Worm (Caenorhabditis elegans) whole organism, L4 larva: ENCODE data around the gene srd-16.

Source experiments
- F37D6.2 ChIP-seq: sonication (generic microtip); optimal IDR thresholded peaks from 2 replicates; lab custom pipeline; 2016; ENCODE audit warnings: mild to moderate bottlenecking, missing genetic modification characterization, missing compliant biosample characterization
- F44E2.7 ChIP-seq: fragments of 200-800 bp; sonication (Bioruptor generic); IDR thresholded peaks from 2 replicates; pipeline ENCODE4 v2.1.2; 2022; ENCODE audit warnings: missing genetic modification characterization, missing compliant biosample characterization
- F49E8.2 ChIP-seq: sonication (generic microtip); optimal IDR thresholded peaks from 2 replicates; lab custom pipeline; 2016; ENCODE audit warnings: missing compliant biosample characterization, mild to moderate bottlenecking, missing genetic modification characterization, borderline replicate concordance
- T20F7.1 ChIP-seq: fragments of 200-800 bp; sonication (Bioruptor generic); optimal IDR thresholded peaks from 2 replicates; lab custom pipeline; 2018; ENCODE audit warnings: mild to moderate bottlenecking, missing genetic modification characterization, missing compliant biosample characterization
- Y48G9A.11 ChIP-seq: fragments of 200-800 bp; sonication (Bioruptor generic); IDR thresholded peaks from 2 replicates; pipeline ENCODE4 v1.3.6; 2022; ENCODE audit warnings: missing genetic modification reagents, missing genetic modification characterization, missing compliant biosample characterization
- Y5F2A.4 ChIP-seq: fragments of 200-800 bp; sonication (Bioruptor generic); optimal IDR thresholded peaks from 2 replicates; lab custom pipeline; 2018; ENCODE audit warnings: mild to moderate bottlenecking, missing genetic modification characterization, missing compliant biosample characterization
- Y75B8A.6 ChIP-seq: fragments of 200-800 bp; sonication (Bioruptor generic); IDR thresholded peaks from 2 replicates; pipeline ENCODE4 v1.3.6; 2022; ENCODE audit warnings: missing genetic modification reagents, missing genetic modification characterization, missing compliant biosample characterization
- aha-1 ChIP-seq: fragments of 150-350 bp; peaks from one replicate; lab custom pipeline; 2014; ENCODE audit warnings: missing biosample characterization, missing genetic modification characterization
- ama-1 ChIP-seq: fragments of 150-350 bp; optimal IDR thresholded peaks from 2 replicates; lab custom pipeline; 2014; ENCODE audit warnings: inconsistent platforms, mixed read lengths
- ceh-28 ChIP-seq: fragments of 150-350 bp; optimal IDR thresholded peaks from 2 replicates; lab custom pipeline; 2014; ENCODE audit warnings: missing biosample characterization, missing genetic modification reagents, missing genetic modification characterization
- ceh-44 ChIP-seq: fragments of 200-800 bp; sonication (Bioruptor generic); IDR thresholded peaks from 2 replicates; pipeline ENCODE4 v1.3.6; 2022; ENCODE audit warnings: missing genetic modification reagents, missing genetic modification characterization, missing compliant biosample characterization
- ceh-82 ChIP-seq: sonication (generic microtip); optimal IDR thresholded peaks from 2 replicates; lab custom pipeline; 2017; ENCODE audit warnings: missing biosample characterization, missing genetic modification characterization
- daf-12 ChIP-seq: fragments of 150-350 bp; optimal IDR thresholded peaks from 2 replicates; lab custom pipeline; 2014; ENCODE audit warnings: missing biosample characterization, missing genetic modification reagents, missing genetic modification characterization
- dmd-6 ChIP-seq: fragments of 200-800 bp; sonication (Bioruptor generic); IDR thresholded peaks from 2 replicates; pipeline ENCODE4 v1.3.6; 2022; ENCODE audit warnings: missing genetic modification reagents, missing genetic modification characterization, missing compliant biosample characterization
- dmd-9 ChIP-seq: fragments of 200-800 bp; sonication (Bioruptor generic); IDR thresholded peaks from 2 replicates; pipeline ENCODE4 v1.3.6; 2022; ENCODE audit warnings: missing genetic modification reagents, missing genetic modification characterization, missing compliant biosample characterization
- duxl-1 ChIP-seq: sonication (generic microtip); optimal IDR thresholded peaks from 2 replicates; lab custom pipeline; 2016; ENCODE audit warnings: mild to moderate bottlenecking, missing genetic modification characterization, moderate library complexity, missing compliant biosample characterization; ENCODE audit not compliant: poor library complexity
- hif-1 ChIP-seq, 2 experiments: sonication (generic microtip); optimal IDR thresholded peaks; 2 replicates each; lab custom pipeline; 2016 to 2017; ENCODE audit warnings: missing compliant biosample characterization in 2 of 2, missing genetic modification characterization in 2 of 2, missing genetic modification reagents in 2 of 2, missing genotype in 2 of 2, mild to moderate bottlenecking in 1 of 2
- hlh-30 ChIP-seq: sonication (generic microtip); optimal IDR thresholded peaks from 2 replicates; lab custom pipeline; 2017; ENCODE audit warnings: antibody characterized with exemption, mild to moderate bottlenecking, missing genetic modification characterization, missing compliant biosample characterization; ENCODE audit not compliant: insufficient read depth
- hmg-1.1 ChIP-seq: fragments of 200-800 bp; sonication (Bioruptor generic); IDR thresholded peaks from 2 replicates; pipeline ENCODE4 v1.3.6; 2022; ENCODE audit warnings: missing genetic modification reagents, missing genetic modification characterization, missing compliant biosample characterization
- jun-1 ChIP-seq: fragments of 150-350 bp; optimal IDR thresholded peaks from 2 replicates; lab custom pipeline; 2014; ENCODE audit warnings: missing biosample characterization, missing genetic modification reagents, missing genetic modification characterization
- lin-13 ChIP-seq: fragments of 150-350 bp; optimal IDR thresholded peaks from 2 replicates; lab custom pipeline; 2014; ENCODE audit warnings: missing biosample characterization, missing genetic modification reagents, missing genetic modification characterization
- madf-9 ChIP-seq: fragments of 200-800 bp; sonication (Bioruptor generic); conservative IDR thresholded peaks from 2 replicates; pipeline ENCODE4 v1.3.6; 2022; ENCODE audit warnings: missing genetic modification reagents, missing genetic modification characterization, missing compliant biosample characterization
- mdt-29 ChIP-seq: fragments of 200-800 bp; sonication (Bioruptor generic); IDR thresholded peaks from 2 replicates; pipeline ENCODE4 v1.3.6; 2022; ENCODE audit warnings: missing genetic modification reagents, missing genetic modification characterization, missing compliant biosample characterization
- mes-2 ChIP-seq: sonication (generic microtip); optimal IDR thresholded peaks from 2 replicates; lab custom pipeline; 2016; ENCODE audit warnings: missing genotype, mild to moderate bottlenecking, missing genetic modification characterization, missing compliant biosample characterization; ENCODE audit not compliant: poor library complexity, severe bottlenecking
- mxl-2 ChIP-seq: fragments of 200-800 bp; sonication (Bioruptor generic); conservative IDR thresholded peaks from 2 replicates; pipeline ENCODE4 v1.3.6; 2022; ENCODE audit warnings: missing genetic modification reagents, missing genetic modification characterization, missing compliant biosample characterization
- mxl-3 ChIP-seq: fragments of 200-800 bp; sonication (Bioruptor generic); optimal IDR thresholded peaks from 2 replicates; lab custom pipeline; 2018; ENCODE audit warnings: mild to moderate bottlenecking, missing genetic modification characterization, missing compliant biosample characterization
- nhr-28 ChIP-seq: fragments of 150-350 bp; optimal IDR thresholded peaks from 2 replicates; lab custom pipeline; 2014; ENCODE audit warnings: missing biosample characterization, missing genetic modification characterization
- pqm-1 ChIP-seq: sonication (generic microtip); optimal IDR thresholded peaks from 2 replicates; lab custom pipeline; 2017; ENCODE audit warnings: missing biosample characterization, missing genetic modification characterization
- sdz-12 ChIP-seq: fragments of 200-800 bp; sonication (Bioruptor generic); optimal IDR thresholded peaks from 2 replicates; lab custom pipeline; 2018; ENCODE audit warnings: mild to moderate bottlenecking, missing genetic modification characterization, missing compliant biosample characterization
- unc-62 ChIP-seq, 3 experiments: fragments of 150-350 bp in 1 of 3; sonication (generic microtip); optimal IDR thresholded peaks in 2 of 3; peaks in 1 of 3; 1 replicate in 1 of 3; 2 replicates in 2 of 3; lab custom pipeline; 2014 to 2017; ENCODE audit warnings: missing biosample characterization in 3 of 3, missing genetic modification characterization in 3 of 3, missing genetic modification reagents in 3 of 3, missing genotype in 1 of 3
- zfp-3 ChIP-seq: fragments of 200-800 bp; sonication (Bioruptor generic); conservative IDR thresholded peaks from 2 replicates; pipeline ENCODE4 v1.3.6; 2022; ENCODE audit warnings: missing genetic modification reagents, missing genetic modification characterization, missing compliant biosample characterization
- zip-2 ChIP-seq: fragments of 150-350 bp; optimal IDR thresholded peaks from 2 replicates; lab custom pipeline; 2014; ENCODE audit warnings: missing biosample characterization, missing genetic modification characterization

srd-16 gene

ce11 chrV:5917707-5918106, 17.9 kb upstream of the srd-16 start, which contains the start of gene lrpr-1 (continued):
- peak; percentile 93 for TF ChIP-seq Y48G9A.11 (GFP tag; lab: Robert Waterston, UW)
- no peak for TF ChIP-seq ceh-28 (tag; lab: Kevin White, UChicago)
- TF ChIP-seq mxl-3 (GFP tag; lab: Kevin White, UChicago), result no peak
- peak; percentile 81 for TF ChIP-seq T20F7.1 (GFP tag; lab: Kevin White, UChicago)
- no peak for TF ChIP-seq ceh-82 (tag; lab: Kevin White, UChicago)
- TF ChIP-seq ceh-44, result 0 out of 2 replicates have a peak, but pooled peaks have one; percentile 18
- 0 out of 2 replicates have a peak, but pooled peaks have one; percentile 49 for TF ChIP-seq mxl-2 (GFP tag; lab: Robert Waterston, UW)
- peak; percentile 91 for TF ChIP-seq dmd-9 (GFP tag; lab: Robert Waterston, UW)
- TF ChIP-seq Y5F2A.4, result no peak
- peak; percentile 30 for TF ChIP-seq jun-1
- peak; percentile 84 for TF ChIP-seq aha-1 (tag; lab: Kevin White, UChicago)
- peak; percentile 38 for TF ChIP-seq duxl-1 (tag; lab: Kevin White, UChicago)
- peak; percentile 12 for TF ChIP-seq lin-13 (GFP tag; lab: Kevin White, UChicago)
- no peak for TF ChIP-seq Y75B8A.6 (GFP tag; lab: Robert Waterston, UW)
- TF ChIP-seq F49E8.2 (tag; lab: Kevin White, UChicago), result peak; percentile 52
- no peak for TF ChIP-seq F37D6.2 (tag; lab: Kevin White, UChicago)
- peak; percentile 52 for TF ChIP-seq hlh-30
- peak; percentile 99 for TF ChIP-seq mes-2 (tag; lab: Kevin White, UChicago)
- TF ChIP-seq mdt-29 (GFP tag; lab: Robert Waterston, UW), result 0 out of 2 replicates have a peak, but pooled peaks have one; percentile 23
- no peak for TF ChIP-seq zip-2 (tag; lab: Kevin White, UChicago)

- TF ChIP-seq nhr-28 (tag; lab: Kevin White, UChicago) (no peak), unc-62 (GFP tag; optimal IDR thresholded peaks at IDR 0.05 in 1 of 2; lab: Kevin White, UChicago) (peak in 1 of 2 experiments; percentile 90), unc-62 (tag; optimal IDR thresholded peaks at IDR 0.05; lab: Kevin White, UChicago) (no peak), lin-13 (GFP tag; lab: Kevin White, UChicago) (no peak)
- TF ChIP-seq, all 104 proteins: peak for 1
These were observed 17.0 kb upstream of the srd-16 start for ce11 chrV:5916862-5917261.

- no peak for TF ChIP-seq hmg-1.1
- no peak for TF ChIP-seq daf-12 (tag; lab: Kevin White, UChicago)
- TF ChIP-seq unc-62 (GFP tag; optimal IDR thresholded peaks at IDR 0.05 in 1 of 2; lab: Kevin White, UChicago), result peak in 1 of 2 experiments; percentile 15
- no peak for TF ChIP-seq unc-62 (tag; optimal IDR thresholded peaks at IDR 0.05; lab: Kevin White, UChicago)
- TF ChIP-seq F44E2.7 (GFP tag; lab: Robert Waterston, UW), result no peak
These were observed 12.6 kb upstream of the srd-16 start, which contains the start of gene C04E6.13 for ce11 chrV:5912426-5912825. Gene C04E6.13, plus strand, starts transcription at chrV:5912726.

- TF ChIP-seq hif-1 (tag; optimal IDR thresholded peaks at IDR 0.05; lab: Kevin White, UChicago) (no peak), pqm-1 (tag; lab: Kevin White, UChicago) (no peak), ama-1 (lab: Kevin White, UChicago) (no peak), madf-9 (GFP tag; lab: Robert Waterston, UW) (no peak), dmd-6 (no peak), hmg-1.1 (no peak), Y48G9A.11 (GFP tag; lab: Robert Waterston, UW) (no peak), zfp-3 (GFP tag; lab: Robert Waterston, UW) (no peak), mes-2 (tag; lab: Kevin White, UChicago) (no peak), aha-1 (tag; lab: Kevin White, UChicago) (no peak), sdz-12 (no peak), ceh-82 (tag; lab: Kevin White, UChicago) (no peak)
- TF ChIP-seq, all 104 proteins: peak for 0
These were observed 7.2 kb upstream of the srd-16 start, which contains the start of gene C04E6.4 for ce11 chrV:5907090-5907489. Gene C04E6.4, plus strand, starts transcription at chrV:5907390.
